Worm (Caenorhabditis elegans): ENCODE measurements around the gene garr-1.

Gene garr-1

DNA sequence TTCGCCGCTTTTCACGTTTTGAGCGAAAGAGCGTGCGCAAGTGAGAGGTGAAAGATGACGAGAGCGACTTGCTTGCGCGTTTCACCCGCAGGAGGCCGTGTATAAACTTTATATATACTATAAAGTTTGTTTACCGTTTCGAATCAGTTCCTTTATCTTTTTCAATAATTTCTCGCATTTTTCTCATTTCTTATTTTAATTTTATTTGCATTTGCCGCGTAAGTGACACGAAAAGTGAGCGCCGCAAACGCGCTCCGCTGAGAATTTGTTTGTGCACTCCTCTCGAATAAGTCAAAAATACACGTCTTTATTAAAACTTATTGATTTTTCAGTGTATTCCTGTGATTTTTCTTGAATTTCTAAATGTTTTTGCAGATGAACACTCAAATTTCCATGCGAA lies 17.7 kb downstream of the garr-1 start, which contains the start of gene mrpl-55:
TSS of gene mrpl-55 (plus strand) at position 364 of the 400 bp plus-strand sequence.
- TF ChIP-seq W03F9.2 (tag; optimal IDR thresholded peaks at IDR 0.05), result peak; percentile 89
- TF ChIP-seq dao-5 (tag; optimal IDR thresholded peaks at IDR 0.05), result no peak
- TF ChIP-seq him-1 (tag; optimal IDR thresholded peaks at IDR 0.05), result peak; percentile 39

- TF ChIP-seq dao-5 (tag; optimal IDR thresholded peaks at IDR 0.05) (no peak), him-1 (tag; optimal IDR thresholded peaks at IDR 0.05) (no peak), W03F9.2 (tag; optimal IDR thresholded peaks at IDR 0.05) (no peak)
These were observed 19.4 kb downstream of the garr-1 start, which contains the start of gene dpm-1 for ce11 chrIV:445377-445776. Gene dpm-1, plus strand, starts transcription at chrIV:445677.

- TF ChIP-seq dao-5 (tag; optimal IDR thresholded peaks at IDR 0.05) (no peak), him-1 (tag; optimal IDR thresholded peaks at IDR 0.05) (no peak), W03F9.2 (tag; optimal IDR thresholded peaks at IDR 0.05) (no peak)
These were observed 28.8 kb downstream of the garr-1 start, which contains the start of the genes Y66H1A.8 and M04G7.5 for ce11 chrIV:454816-455215. Gene Y66H1A.8, minus strand, starts transcription at chrIV:454916. Gene M04G7.5, plus strand, starts transcription at chrIV:455073.

ce11 chrIV:455484-455883 lies 29.5 kb downstream of the garr-1 start, which contains the start of gene M04G7.1:
Gene M04G7.1, plus strand, starts transcription at chrIV:455784.
- TF ChIP-seq W03F9.2 (tag; optimal IDR thresholded peaks at IDR 0.05) (no peak), him-1 (tag; optimal IDR thresholded peaks at IDR 0.05) (no peak), dao-5 (tag; optimal IDR thresholded peaks at IDR 0.05) (no peak)

DNA sequence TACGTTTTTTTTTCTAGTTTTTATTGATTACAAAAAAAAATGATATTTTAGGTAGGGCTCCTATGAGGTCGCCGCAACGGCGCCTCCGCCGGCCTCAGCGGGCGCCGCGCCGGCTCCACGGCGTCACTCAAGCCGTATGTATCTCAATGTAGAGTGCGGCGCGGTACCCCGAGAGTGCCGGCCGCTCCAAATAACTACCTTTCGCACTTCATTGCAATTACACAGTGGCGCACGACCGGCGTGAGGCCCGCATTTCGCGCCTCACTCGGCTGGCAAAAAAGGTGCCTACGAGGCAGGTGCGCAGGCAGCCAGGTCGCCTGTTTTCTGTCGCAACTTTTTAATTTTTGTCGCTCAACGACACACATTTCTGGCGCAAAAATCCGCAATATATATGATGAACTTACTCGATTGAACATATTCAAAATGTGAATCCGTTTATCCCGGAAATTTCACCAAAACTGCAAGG lies 34.7 kb downstream of the garr-1 start, which contains the start of gene M04G7.2:
TSS of gene M04G7.2 (minus strand) at position 416 of the 466 bp plus-strand sequence.
- TF ChIP-seq him-1 (tag; optimal IDR thresholded peaks at IDR 0.05) (no peak), W03F9.2 (tag; optimal IDR thresholded peaks at IDR 0.05) (no peak), dao-5 (tag; optimal IDR thresholded peaks at IDR 0.05) (no peak)

- TF ChIP-seq him-1 (tag; optimal IDR thresholded peaks at IDR 0.05), result no peak
- no peak for TF ChIP-seq dao-5 (tag; optimal IDR thresholded peaks at IDR 0.05)
- no peak for TF ChIP-seq W03F9.2 (tag; optimal IDR thresholded peaks at IDR 0.05)
These were observed 36.1 kb downstream of the garr-1 start for ce11 chrIV:462050-462449.

- TF ChIP-seq dao-5 (tag; optimal IDR thresholded peaks at IDR 0.05) (no peak), him-1 (tag; optimal IDR thresholded peaks at IDR 0.05) (no peak), W03F9.2 (tag; optimal IDR thresholded peaks at IDR 0.05) (no peak)
These were observed 40.6 kb downstream of the garr-1 start for ce11 chrIV:466569-466968.

DNA sequence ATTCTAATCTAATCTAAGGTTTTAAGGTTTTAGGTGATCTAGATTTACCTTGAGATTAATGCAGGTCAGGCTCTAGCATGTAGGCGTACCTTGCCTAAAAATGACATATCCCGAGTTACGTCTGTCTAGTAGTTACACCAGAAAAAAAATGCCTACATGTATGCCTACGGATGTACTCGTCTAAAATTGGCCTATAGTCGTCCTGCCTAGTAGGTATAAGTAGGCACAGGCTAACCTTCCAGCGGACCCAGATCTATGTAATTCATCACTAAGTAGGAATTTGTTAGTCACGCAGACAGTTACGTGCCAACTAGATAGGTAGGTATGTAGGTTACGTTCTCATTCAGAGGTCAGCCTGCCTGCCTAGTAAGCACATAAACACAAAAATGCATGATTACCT lies 41.3 kb downstream of the garr-1 start:
- no peak for TF ChIP-seq W03F9.2 (tag; optimal IDR thresholded peaks at IDR 0.05)
- no peak for TF ChIP-seq dao-5 (tag; optimal IDR thresholded peaks at IDR 0.05)
- no peak for TF ChIP-seq him-1 (tag; optimal IDR thresholded peaks at IDR 0.05)

- TF ChIP-seq him-1 (tag; optimal IDR thresholded peaks at IDR 0.05), result no peak
- TF ChIP-seq W03F9.2 (tag; optimal IDR thresholded peaks at IDR 0.05), result no peak
- no peak for TF ChIP-seq dao-5 (tag; optimal IDR thresholded peaks at IDR 0.05)
These were observed 42.3 kb downstream of the garr-1 start for ce11 chrIV:468307-468706.

Measured in whole organism, L4/young adult.